Fruit fly (Drosophila melanogaster) whole organism, embryonic: ENCODE results near the gene Ufl1.

Experiments used
- Abd-B ChIP-seq: fragments of 200-800 bp; sonication (Bioruptor generic); optimal IDR thresholded peaks from 2 replicates; lab custom pipeline; 2018; ENCODE audit warnings: missing biosample characterization, mild to moderate bottlenecking, missing genetic modification characterization, moderate library complexity
- Bgb ChIP-seq: fragments of 200-800 bp; sonication (Bioruptor generic); IDR thresholded peaks from 2 replicates; pipeline ENCODE4 v1.3.6; 2022; ENCODE audit warnings: missing biosample characterization, missing genetic modification characterization; ENCODE audit not compliant: partially characterized antibody
- CG10274 ChIP-seq: fragments of 200-800 bp; sonication (Bioruptor generic); optimal IDR thresholded peaks from 3 replicates; lab custom pipeline; 2017; ENCODE audit warnings: missing biosample characterization, mild to moderate bottlenecking, missing genetic modification characterization
- CG11456 ChIP-seq: fragments of 200-800 bp; sonication (Bioruptor generic); IDR thresholded peaks from 3 replicates; pipeline ENCODE4 v1.3.6; 2022; ENCODE audit warnings: missing biosample characterization, missing genetic modification characterization
- CG12236 ChIP-seq: fragments of 200-800 bp; sonication (Bioruptor generic); optimal IDR thresholded peaks from 2 replicates; lab custom pipeline; 2016; ENCODE audit warnings: missing biosample characterization, missing genetic modification characterization
- CG13775 ChIP-seq: fragments of 200-800 bp; sonication (Bioruptor generic); optimal IDR thresholded peaks from 3 replicates; lab custom pipeline; 2017; ENCODE audit warnings: missing biosample characterization, mild to moderate bottlenecking, missing genetic modification characterization
- CG13894 ChIP-seq: fragments of 200-800 bp; sonication (Bioruptor generic); optimal IDR thresholded peaks from 3 replicates; lab custom pipeline; 2018; ENCODE audit warnings: missing biosample characterization, mild to moderate bottlenecking, missing genetic modification characterization, moderate library complexity
- CG17328 ChIP-seq: fragments of 200-800 bp; sonication (Bioruptor generic); IDR thresholded peaks from 2 replicates; pipeline ENCODE4 v1.3.6; 2022; ENCODE audit warnings: missing biosample characterization, missing genetic modification characterization
- CG18262 ChIP-seq: fragments of 200-800 bp; optimal IDR thresholded peaks from 3 replicates; lab custom pipeline; 2019; ENCODE audit warnings: missing biosample characterization, mild to moderate bottlenecking, missing genetic modification characterization, moderate library complexity
- CG31441 ChIP-seq: fragments of 200-800 bp; sonication (Bioruptor generic); IDR thresholded peaks from 2 replicates; pipeline ENCODE4 v1.3.6; 2022; ENCODE audit warnings: missing biosample characterization, missing genetic modification characterization
- CG32772 ChIP-seq: fragments of 200-800 bp; sonication (Bioruptor generic); IDR thresholded peaks from 2 replicates; pipeline ENCODE4 v1.3.6; 2022; ENCODE audit warnings: missing biosample characterization, missing genetic modification characterization
- CG43689 ChIP-seq: fragments of 200-800 bp; sonication (Bioruptor generic); IDR thresholded peaks from 2 replicates; pipeline ENCODE4 v1.3.6; 2022; ENCODE audit warnings: missing biosample characterization, missing genetic modification characterization
- CG4730 ChIP-seq: fragments of 200-800 bp; sonication (Bioruptor generic); IDR thresholded peaks from 2 replicates; pipeline ENCODE4 v1.3.6; 2022; ENCODE audit warnings: missing biosample characterization, missing genetic modification characterization
- CG4820 ChIP-seq: fragments of 200-800 bp; sonication (Bioruptor generic); optimal IDR thresholded peaks from 3 replicates; lab custom pipeline; 2016; ENCODE audit warnings: missing biosample characterization, missing genetic modification characterization
- CG6689 ChIP-seq: fragments of 200-800 bp; sonication (Bioruptor generic); IDR thresholded peaks from 2 replicates; pipeline ENCODE4 v1.3.6; 2022; ENCODE audit warnings: missing biosample characterization, missing genetic modification characterization
- CG7786 ChIP-seq: fragments of 200-800 bp; sonication (Bioruptor generic); optimal IDR thresholded peaks from 2 replicates; lab custom pipeline; 2016; ENCODE audit warnings: missing biosample characterization, missing genetic modification characterization
- CG7928 ChIP-seq: fragments of 200-800 bp; sonication (Bioruptor generic); optimal IDR thresholded peaks from 2 replicates; lab custom pipeline; 2017; ENCODE audit warnings: missing biosample characterization, mild to moderate bottlenecking, missing genetic modification characterization
- CG8388 ChIP-seq: fragments of 200-800 bp; sonication (Bioruptor generic); optimal IDR thresholded peaks from 2 replicates; lab custom pipeline; 2019; ENCODE audit warnings: missing biosample characterization, mild to moderate bottlenecking, missing genetic modification characterization, moderate library complexity
- CG9215 ChIP-seq: fragments of 200-800 bp; sonication (Bioruptor generic); IDR thresholded peaks from 2 replicates; pipeline ENCODE4 v1.3.6; 2022; ENCODE audit warnings: missing biosample characterization, missing genetic modification characterization
- CG9797 ChIP-seq: fragments of 200-800 bp; sonication (Bioruptor generic); optimal IDR thresholded peaks from 3 replicates; lab custom pipeline; 2018; ENCODE audit warnings: missing biosample characterization, mild to moderate bottlenecking, missing genetic modification characterization
- CG9932 ChIP-seq: fragments of 200-800 bp; sonication (Bioruptor generic); IDR thresholded peaks from 2 replicates; pipeline ENCODE4 v1.3.6; 2022; ENCODE audit warnings: missing biosample characterization, missing genetic modification characterization
- Chrac-16 ChIP-seq: fragments of 200-800 bp; sonication (Bioruptor generic); optimal IDR thresholded peaks from 3 replicates; lab custom pipeline; 2016; ENCODE audit warnings: missing biosample characterization, missing genetic modification characterization
- CoRest ChIP-seq: fragments of 200-800 bp; sonication (Bioruptor generic); optimal IDR thresholded peaks from 3 replicates; lab custom pipeline; 2018; ENCODE audit warnings: missing biosample characterization, mild to moderate bottlenecking, missing genetic modification characterization, moderate library complexity
- Dek ChIP-seq: fragments of 200-800 bp; sonication (Bioruptor generic); optimal IDR thresholded peaks from 3 replicates; lab custom pipeline; 2019; ENCODE audit warnings: missing biosample characterization, mild to moderate bottlenecking, missing genetic modification characterization, moderate library complexity
- Dp ChIP-seq: fragments of 200-800 bp; sonication (Bioruptor generic); optimal IDR thresholded peaks from 2 replicates; lab custom pipeline; 2018; ENCODE audit warnings: missing biosample characterization, mild to moderate bottlenecking, missing genetic modification characterization, moderate library complexity
- Dref ChIP-seq: fragments of 200-800 bp; sonication (Bioruptor generic); IDR thresholded peaks from 2 replicates; pipeline ENCODE4 v1.3.6; 2022; ENCODE audit warnings: missing biosample characterization, missing genetic modification characterization
- Ets65A ChIP-seq: fragments of 200-800 bp; sonication (Bioruptor generic); peaks from one replicate; lab custom pipeline; 2016; ENCODE audit warnings: missing biosample characterization, missing genetic modification characterization
- Fer3 ChIP-seq: fragments of 200-800 bp; sonication (Bioruptor generic); optimal IDR thresholded peaks from 2 replicates; lab custom pipeline; 2018; ENCODE audit warnings: missing biosample characterization, mild to moderate bottlenecking, missing genetic modification characterization, moderate library complexity
- HLH3B ChIP-seq: fragments of 200-800 bp; sonication (Bioruptor generic); IDR thresholded peaks from 2 replicates; pipeline ENCODE4 v1.3.6; 2022; ENCODE audit warnings: missing biosample characterization, missing genetic modification characterization
- Hr78 ChIP-seq, 2 experiments: fragments of 200-800 bp in 1 of 2; fragments of >200 bp in 1 of 2; sonication (Bioruptor generic) in 1 of 2; optimal IDR thresholded peaks; 2 replicates each; lab custom pipeline; 2017 to 2019; ENCODE audit warnings: missing biosample characterization in 2 of 2, missing genetic modification characterization in 2 of 2, mild to moderate bottlenecking in 1 of 2, moderate library complexity in 1 of 2
- Lhr ChIP-seq: fragments of 200-800 bp; sonication (Bioruptor generic); optimal IDR thresholded peaks from 3 replicates; lab custom pipeline; 2017; ENCODE audit warnings: mild to moderate bottlenecking, missing biosample characterization, missing genetic modification reagents, missing genetic modification characterization
- Meics ChIP-seq: fragments of 200-800 bp; sonication (Bioruptor generic); optimal IDR thresholded peaks from 2 replicates; lab custom pipeline; 2017; ENCODE audit warnings: missing biosample characterization, mild to moderate bottlenecking, missing genetic modification characterization
- Mes4 ChIP-seq: fragments of 200-800 bp; sonication (Bioruptor generic); optimal IDR thresholded peaks from 2 replicates; lab custom pipeline; 2016; ENCODE audit warnings: missing biosample characterization, missing genetic modification characterization
- NC2α ChIP-seq: fragments of 200-800 bp; sonication (Bioruptor generic); optimal IDR thresholded peaks from 2 replicates; lab custom pipeline; 2016; ENCODE audit warnings: missing biosample characterization, missing genetic modification characterization
- NC2β ChIP-seq: fragments of 200-800 bp; sonication (Bioruptor generic); optimal IDR thresholded peaks from 2 replicates; lab custom pipeline; 2016; ENCODE audit warnings: missing biosample characterization, missing genetic modification characterization
- ara ChIP-seq: fragments of 200-800 bp; sonication (Bioruptor generic); IDR thresholded peaks from 2 replicates; pipeline ENCODE4 v1.3.6; 2022; ENCODE audit warnings: missing biosample characterization, missing genetic modification characterization
- bbx ChIP-seq: fragments of 200-800 bp; sonication (Bioruptor generic); IDR thresholded peaks from 2 replicates; pipeline ENCODE4 v1.3.6; 2022; ENCODE audit warnings: missing biosample characterization, missing genetic modification characterization; ENCODE audit not compliant: partially characterized antibody
- cad ChIP-seq: fragments of >200 bp; optimal IDR thresholded peaks from 2 replicates; lab custom pipeline; 2017; ENCODE audit warnings: missing biosample characterization, missing genetic modification characterization
- cg ChIP-seq: fragments of 200-800 bp; sonication (Bioruptor generic); optimal IDR thresholded peaks from 3 replicates; lab custom pipeline; 2019; ENCODE audit warnings: missing biosample characterization, mild to moderate bottlenecking, missing genetic modification characterization, moderate library complexity
- chn ChIP-seq: fragments of 200-800 bp; sonication (Bioruptor generic); optimal IDR thresholded peaks from 2 replicates; lab custom pipeline; 2016; ENCODE audit warnings: missing biosample characterization, missing genetic modification characterization
- eve ChIP-seq, 2 experiments: fragments of >200 bp; optimal IDR thresholded peaks; 2 replicates each; lab custom pipeline; 2017; ENCODE audit warnings: missing biosample characterization in 2 of 2, missing genetic modification characterization in 2 of 2
- gcm2 ChIP-seq: fragments of 200-800 bp; sonication (Bioruptor generic); optimal IDR thresholded peaks from 2 replicates; lab custom pipeline; 2016; ENCODE audit warnings: missing biosample characterization, missing genetic modification characterization
- gem ChIP-seq: fragments of 200-800 bp; sonication (Bioruptor generic); optimal IDR thresholded peaks from 2 replicates; lab custom pipeline; 2019; ENCODE audit warnings: missing biosample characterization, mild to moderate bottlenecking, missing genetic modification characterization, moderate library complexity
- klu ChIP-seq: fragments of 200-800 bp; sonication (Bioruptor generic); IDR thresholded peaks from 2 replicates; pipeline ENCODE4 v1.3.6; 2022; ENCODE audit warnings: missing biosample characterization, missing genetic modification characterization
- lab ChIP-seq: fragments of 200-800 bp; sonication (Bioruptor generic); optimal IDR thresholded peaks from 3 replicates; lab custom pipeline; 2017; ENCODE audit warnings: missing biosample characterization, missing genetic modification characterization, mild to moderate bottlenecking, moderate library complexity, missing genetic modification reagents
- lbe ChIP-seq: fragments of 200-800 bp; sonication (Bioruptor generic); optimal IDR thresholded peaks from 2 replicates; lab custom pipeline; 2016; ENCODE audit warnings: missing biosample characterization, mild to moderate bottlenecking, missing genetic modification characterization
- mam ChIP-seq: fragments of 200-800 bp; sonication (Bioruptor generic); optimal IDR thresholded peaks from 3 replicates; lab custom pipeline; 2016; ENCODE audit warnings: missing biosample characterization, missing genetic modification characterization
- p53 ChIP-seq: fragments of 200-800 bp; sonication (Bioruptor generic); optimal IDR thresholded peaks from 2 replicates; lab custom pipeline; 2016; ENCODE audit warnings: missing biosample characterization, missing genetic modification characterization
- peb ChIP-seq: fragments of 200-800 bp; sonication (Bioruptor generic); IDR thresholded peaks from 2 replicates; pipeline ENCODE4 v1.3.6; 2022; ENCODE audit warnings: missing biosample characterization, missing genetic modification characterization
- phol ChIP-seq: fragments of 200-800 bp; sonication (Bioruptor generic); optimal IDR thresholded peaks from 3 replicates; lab custom pipeline; 2018; ENCODE audit warnings: missing biosample characterization, mild to moderate bottlenecking, missing genetic modification characterization, moderate library complexity
- so ChIP-seq: fragments of 200-800 bp; sonication (Bioruptor generic); IDR thresholded peaks from 3 replicates; pipeline ENCODE4 v1.3.6; 2022; ENCODE audit warnings: missing biosample characterization, missing genetic modification characterization
- tll ChIP-seq, 2 experiments: fragments of 200-800 bp in 1 of 2; fragments of >200 bp in 1 of 2; sonication (Bioruptor generic) in 1 of 2; optimal IDR thresholded peaks; 2 replicates each; lab custom pipeline; 2017 to 2019; ENCODE audit warnings: missing biosample characterization in 2 of 2, missing genetic modification characterization in 2 of 2, mild to moderate bottlenecking in 1 of 2, moderate library complexity in 1 of 2

Gene Ufl1

DNA sequence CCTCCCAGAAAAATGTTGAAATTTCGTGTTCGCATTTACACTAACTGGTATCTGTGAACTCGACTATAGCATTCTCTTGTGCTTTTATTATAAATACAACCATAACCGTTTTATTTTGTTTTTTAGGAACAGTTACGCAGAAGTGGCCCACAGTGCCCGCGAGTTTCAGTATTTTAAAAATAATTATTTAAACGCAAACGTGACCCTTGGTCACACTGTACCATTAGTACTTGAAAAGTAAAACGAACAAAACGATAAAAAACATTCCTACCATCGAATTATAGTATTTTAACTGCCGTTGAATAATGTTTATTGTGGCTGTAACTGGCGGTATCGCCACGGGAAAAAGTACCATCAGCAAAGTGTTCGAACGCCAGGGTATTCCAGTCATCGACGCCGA lies 7.7 kb upstream of the Ufl1 start, which contains the start of gene Dpck (continued):
- TF ChIP-seq CG31441 (GFP tag; lab: Robert Waterston, UW) (0 out of 2 replicates have a peak, but pooled peaks have one; percentile 30), tll (GFP tag; optimal IDR thresholded peaks at IDR 0.05; lab: Kevin White, UChicago) (no peak), CG9215 (GFP tag; lab: Robert Waterston, UW) (no peak), cg (no peak), klu (GFP tag; lab: Robert Waterston, UW) (no peak), CG9797 (GFP tag; lab: Kevin White, UChicago) (peak; percentile 76), CG43689 (GFP tag; lab: Robert Waterston, UW) (no peak), CG13894 (tag; lab: Kevin White, UChicago) (peak; percentile 17), CG12236 (GFP tag; lab: Kevin White, UChicago) (no peak), CG6689 (no peak), NC2α (no peak), Abd-B (no peak), p53 (GFP tag; lab: Kevin White, UChicago) (no peak), cad (GFP tag; lab: Kevin White, UChicago) (no peak), CG18262 (tag; lab: Kevin White, UChicago) (peak; percentile 28), CG10274 (GFP tag; lab: Kevin White, UChicago) (no peak), CG9932 (GFP tag; lab: Robert Waterston, UW) (peak; percentile 10; the same call in 1 of the 2 replicates), CG8388 (GFP tag; lab: Kevin White, UChicago) (no peak), Dek (tag; lab: Kevin White, UChicago) (no peak), Dref (GFP tag; lab: Robert Waterston, UW) (no peak), peb (no peak), Dp (GFP tag; lab: Kevin White, UChicago) (peak; percentile 47), Ets65A (GFP tag; lab: Kevin White, UChicago) (peak; percentile 95), CG11456 (GFP tag; lab: Robert Waterston, UW) (no peak), bbx (no peak), CG17328 (GFP tag; lab: Robert Waterston, UW) (no peak), Meics (GFP tag; lab: Kevin White, UChicago) (no peak), HLH3B (GFP tag; lab: Robert Waterston, UW) (no peak), CG4820 (no peak), Lhr (GFP tag; lab: Kevin White, UChicago) (peak; percentile 60), chn (no peak), CG32772 (GFP tag; lab: Robert Waterston, UW) (no peak), gem (tag; lab: Kevin White, UChicago) (peak; percentile 26), Chrac-16 (GFP tag; lab: Kevin White, UChicago) (no peak), lbe (GFP tag; lab: Kevin White, UChicago) (peak; percentile 38), CG7786 (GFP tag; lab: Kevin White, UChicago) (no peak), CG13775 (GFP tag; lab: Kevin White, UChicago) (peak; percentile 9), gcm2 (GFP tag; lab: Kevin White, UChicago) (no peak), CG4730 (GFP tag; lab: Robert Waterston, UW) (no peak), ara (no peak), eve (GFP tag; optimal IDR thresholded peaks at IDR 0.05; lab: Kevin White, UChicago) (no peak), Hr78 (GFP tag; optimal IDR thresholded peaks at IDR 0.05; lab: Kevin White, UChicago) (no peak), NC2β (peak; percentile 42), phol (tag; lab: Kevin White, UChicago) (peak; percentile 41), Fer3 (no peak), mam (GFP tag; lab: Kevin White, UChicago) (no peak), so (GFP tag; lab: Robert Waterston, UW) (no peak), CoRest (tag; lab: Kevin White, UChicago) (peak; percentile 42), CG7928 (GFP tag; lab: Kevin White, UChicago) (no peak), Mes4 (GFP tag; lab: Kevin White, UChicago) (peak; percentile 4), Bgb (GFP tag; lab: Robert Waterston, UW) (no peak; the same call in 1 of the 2 replicates), lab (peak; percentile 31)
